Worm (Caenorhabditis elegans) whole organism, mixed stage, embryonic: Measurements from ENCODE around the gene hpo-10.

ENCODE experiments used
- bed-3 ChIP-seq: fragments of 200-800 bp; sonication (Bioruptor generic); optimal IDR thresholded peaks from 3 replicates; lab custom pipeline; 2018; ENCODE audit warnings: mild to moderate bottlenecking, missing genetic modification characterization, moderate library complexity, missing compliant biosample characterization
- blmp-1 ChIP-seq: fragments of 150-350 bp; optimal IDR thresholded peaks from 2 replicates; lab custom pipeline; 2014; ENCODE audit warnings: missing biosample characterization, missing genetic modification characterization
- ceh-39 ChIP-seq: fragments of 150-350 bp; optimal IDR thresholded peaks from 2 replicates; lab custom pipeline; 2014; ENCODE audit warnings: missing biosample characterization, missing genetic modification characterization
- ceh-43 ChIP-seq: fragments of 200-800 bp; sonication (Bioruptor generic); optimal IDR thresholded peaks from 2 replicates; lab custom pipeline; 2018; ENCODE audit warnings: mild to moderate bottlenecking, missing genetic modification characterization, moderate library complexity, missing compliant biosample characterization
- ceh-83 ChIP-seq: fragments of 200-800 bp; sonication (Bioruptor generic); optimal IDR thresholded peaks from 2 replicates; lab custom pipeline; 2018; ENCODE audit warnings: mild to moderate bottlenecking, missing genetic modification characterization, missing compliant biosample characterization
- ces-1 ChIP-seq: fragments of 150-350 bp; optimal IDR thresholded peaks from 2 replicates; lab custom pipeline; 2014; ENCODE audit warnings: missing biosample characterization, missing genetic modification reagents, missing genetic modification characterization
- cnd-1 ChIP-seq: fragments of 200-800 bp; sonication (Bioruptor generic); optimal IDR thresholded peaks from 2 replicates; lab custom pipeline; 2018; ENCODE audit warnings: mild to moderate bottlenecking, missing genetic modification characterization, missing compliant biosample characterization
- elt-3 ChIP-seq: fragments of 150-350 bp; optimal IDR thresholded peaks from 2 replicates; lab custom pipeline; 2014; ENCODE audit warnings: missing biosample characterization, missing genetic modification characterization
- flh-1 ChIP-seq: fragments of 200-800 bp; sonication (Bioruptor generic); optimal IDR thresholded peaks from 2 replicates; lab custom pipeline; 2018; ENCODE audit warnings: mild to moderate bottlenecking, missing genetic modification characterization, moderate library complexity, missing compliant biosample characterization
- ham-2 ChIP-seq: fragments of 200-800 bp; sonication (Bioruptor generic); optimal IDR thresholded peaks from 2 replicates; lab custom pipeline; 2018; ENCODE audit warnings: mild to moderate bottlenecking, missing genetic modification characterization, missing compliant biosample characterization
- hlh-1 ChIP-seq: fragments of 150-350 bp; optimal IDR thresholded peaks from 2 replicates; lab custom pipeline; 2014; ENCODE audit warnings: missing biosample characterization, missing genetic modification reagents, missing genetic modification characterization
- lin-13 ChIP-seq: fragments of 150-350 bp; optimal IDR thresholded peaks from 2 replicates; lab custom pipeline; 2014; ENCODE audit warnings: missing biosample characterization, missing genetic modification characterization
- lin-32 ChIP-seq: fragments of 200-800 bp; sonication (Bioruptor generic); optimal IDR thresholded peaks from 2 replicates; lab custom pipeline; 2018; ENCODE audit warnings: mild to moderate bottlenecking, missing genetic modification characterization, missing compliant biosample characterization
- lsy-2 ChIP-seq: fragments of 150-350 bp; optimal IDR thresholded peaks from 2 replicates; lab custom pipeline; 2014; ENCODE audit warnings: missing biosample characterization, missing genetic modification characterization
- mep-1 ChIP-seq: fragments of 150-350 bp; optimal IDR thresholded peaks from 2 replicates; lab custom pipeline; 2017; ENCODE audit warnings: missing biosample characterization, missing genetic modification reagents, missing genetic modification characterization, inconsistent platforms
- nhr-12 ChIP-seq: fragments of 150-350 bp; optimal IDR thresholded peaks from 2 replicates; lab custom pipeline; 2014; ENCODE audit warnings: missing biosample characterization, missing genetic modification characterization
- nhr-2 ChIP-seq: fragments of 150-350 bp; optimal IDR thresholded peaks from 2 replicates; lab custom pipeline; 2014; ENCODE audit warnings: missing biosample characterization, missing genetic modification characterization
- nhr-237 ChIP-seq: fragments of 150-350 bp; optimal IDR thresholded peaks from 2 replicates; lab custom pipeline; 2014; ENCODE audit warnings: missing biosample characterization, missing genetic modification characterization
- nhr-28 ChIP-seq: fragments of 150-350 bp; optimal IDR thresholded peaks from 2 replicates; lab custom pipeline; 2014; ENCODE audit warnings: missing biosample characterization, missing genetic modification characterization
- nhr-76 ChIP-seq: sonication (generic microtip); optimal IDR thresholded peaks from 2 replicates; lab custom pipeline; 2017; ENCODE audit warnings: missing biosample characterization, missing genetic modification characterization
- pha-4 ChIP-seq: fragments of 150-350 bp; optimal IDR thresholded peaks from 2 replicates; lab custom pipeline; 2018; ENCODE audit warnings: missing biosample characterization, missing genetic modification reagents, missing genetic modification characterization
- sem-2 ChIP-seq: fragments of 200-800 bp; sonication (Bioruptor generic); optimal IDR thresholded peaks from 2 replicates; lab custom pipeline; 2018; ENCODE audit warnings: mild to moderate bottlenecking, missing genetic modification characterization, missing compliant biosample characterization
- snpc-4 ChIP-seq: fragments of 150-350 bp; optimal IDR thresholded peaks from 2 replicates; lab custom pipeline; 2014; ENCODE audit warnings: missing biosample characterization, missing genetic modification characterization
- sptf-1 ChIP-seq: sonication (generic microtip); optimal IDR thresholded peaks from 2 replicates; lab custom pipeline; 2017; ENCODE audit warnings: mild to moderate bottlenecking, missing genetic modification characterization, moderate library complexity, missing compliant biosample characterization
- tbx-8 ChIP-seq: fragments of 200-800 bp; sonication (Bioruptor generic); optimal IDR thresholded peaks from 2 replicates; lab custom pipeline; 2018; ENCODE audit warnings: mild to moderate bottlenecking, missing genetic modification characterization, moderate library complexity, missing compliant biosample characterization
- unc-120 ChIP-seq: sonication (generic microtip); optimal IDR thresholded peaks from 2 replicates; lab custom pipeline; 2017; ENCODE audit warnings: missing genetic modification characterization, missing compliant biosample characterization; ENCODE audit not compliant: poor library complexity, severe bottlenecking
- unc-39 ChIP-seq: fragments of 150-350 bp; optimal IDR thresholded peaks from 2 replicates; lab custom pipeline; 2014; ENCODE audit warnings: missing biosample characterization, missing genetic modification characterization
- zip-8 ChIP-seq: fragments of 150-350 bp; optimal IDR thresholded peaks from 2 replicates; lab custom pipeline; 2014; ENCODE audit warnings: missing biosample characterization, missing genetic modification characterization
- ztf-11 ChIP-seq: fragments of 150-350 bp; optimal IDR thresholded peaks from 2 replicates; lab custom pipeline; 2014; ENCODE audit warnings: missing biosample characterization, missing genetic modification characterization

Gene hpo-10

DNA sequence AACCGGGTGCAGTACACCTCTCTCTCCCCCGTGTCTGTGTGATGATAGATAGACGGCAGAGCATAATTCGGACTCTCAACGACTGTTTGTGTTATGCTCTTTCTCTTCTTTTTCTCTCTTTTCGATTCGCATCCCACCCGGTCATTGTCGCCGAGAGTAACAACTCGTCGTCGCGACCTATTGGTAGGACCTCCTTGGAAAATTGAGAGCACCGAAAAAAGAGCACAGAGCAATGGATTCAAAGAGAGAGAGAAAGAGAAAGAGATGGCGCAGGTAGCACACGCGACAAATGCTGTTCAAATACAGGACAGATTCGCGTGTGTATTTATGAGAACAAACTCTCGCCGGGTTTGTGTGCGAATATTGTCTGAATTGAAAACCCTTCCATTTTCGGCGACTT is 35.6 kb upstream of the hpo-10 start:
- TF ChIP-seq blmp-1 (tag; lab: Kevin White, UChicago) (no peak), unc-39 (tag; lab: Kevin White, UChicago) (no peak), tbx-8 (GFP tag; lab: Kevin White, UChicago) (no peak), flh-1 (GFP tag; lab: Kevin White, UChicago) (no peak), bed-3 (GFP tag; lab: Kevin White, UChicago) (no peak), elt-3 (tag; lab: Kevin White, UChicago) (no peak), lin-32 (GFP tag; lab: Kevin White, UChicago) (no peak), mep-1 (no peak), snpc-4 (tag; lab: Kevin White, UChicago) (no peak), ztf-11 (tag; lab: Kevin White, UChicago) (no peak), nhr-12 (tag; lab: Kevin White, UChicago) (no peak), ces-1 (no peak), ham-2 (no peak), hlh-1 (tag; lab: Kevin White, UChicago) (no peak), cnd-1 (tag; lab: Kevin White, UChicago) (no peak), zip-8 (tag; lab: Kevin White, UChicago) (no peak), pha-4 (tag; lab: Kevin White, UChicago) (no peak), sptf-1 (no peak), lin-13 (no peak), ceh-39 (tag; lab: Kevin White, UChicago) (no peak)

DNA sequence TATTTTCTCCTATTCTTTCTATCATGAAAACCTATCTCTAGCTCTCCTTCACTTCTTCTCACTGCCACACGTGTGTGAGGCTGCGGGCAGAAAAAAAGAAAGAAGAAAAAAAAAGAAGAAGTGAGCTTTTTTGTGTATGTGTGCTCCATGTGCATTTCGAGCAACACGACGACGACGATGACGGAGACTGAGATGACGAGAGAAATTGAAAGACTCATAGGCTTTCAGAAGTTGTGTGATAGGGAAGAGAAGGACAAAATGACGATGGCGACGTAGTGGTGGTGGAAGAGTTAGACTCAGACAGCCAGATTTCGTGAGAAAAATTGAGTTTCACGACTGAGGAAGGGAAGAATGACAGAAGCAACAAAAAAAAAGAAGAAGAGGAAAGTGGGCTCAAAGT is 33.8 kb upstream of the hpo-10 start:
- TF ChIP-seq nhr-28 (tag; lab: Kevin White, UChicago) (no peak), ces-1 (peak; percentile 85), ham-2 (no peak)

DNA sequence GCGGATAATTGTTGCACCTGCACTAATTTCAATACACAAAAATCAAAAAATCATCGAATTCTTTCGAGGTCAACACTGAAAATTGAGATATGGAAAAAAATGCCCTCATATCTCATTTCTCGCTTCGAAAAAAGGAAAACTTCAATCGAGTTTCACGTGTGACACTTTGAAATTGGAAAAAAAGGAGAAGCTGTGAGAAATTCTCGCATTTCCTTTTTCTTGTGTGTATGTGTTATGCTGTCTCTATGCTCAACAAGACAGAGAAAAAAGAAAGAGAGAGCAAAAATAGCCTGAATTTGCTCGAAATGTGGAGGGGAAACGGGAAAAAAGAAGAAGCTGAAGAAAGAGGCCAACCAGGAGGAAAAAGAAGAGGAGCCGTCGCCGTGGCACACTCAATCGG is 32.9 kb upstream of the hpo-10 start:
- TF ChIP-seq ces-1 (peak; percentile 39), unc-39 (tag; lab: Kevin White, UChicago) (no peak)

DNA sequence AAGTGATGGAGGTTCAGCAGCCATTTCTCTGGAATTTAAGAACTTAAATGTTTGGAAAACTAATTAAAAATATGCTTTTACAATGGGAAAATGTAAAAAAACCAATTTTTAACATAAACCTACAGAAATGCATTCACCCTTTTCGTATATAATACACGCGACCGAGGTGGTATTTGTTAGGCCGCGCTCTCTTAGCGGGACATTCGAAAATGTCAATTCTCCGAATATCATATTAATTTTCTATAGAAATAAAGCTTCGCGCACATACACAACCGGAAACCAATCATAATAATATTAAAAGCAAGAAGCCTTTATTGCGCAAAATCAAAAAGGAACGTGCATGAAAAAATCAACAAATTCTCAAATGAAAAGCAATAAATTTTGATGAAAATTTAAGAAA is 26.0 kb upstream of the hpo-10 start, which contains the start of gene ddx-23:
Gene ddx-23 (minus strand): TSS at position 30 of the 400 bp plus-strand sequence.
- TF ChIP-seq blmp-1 (tag; lab: Kevin White, UChicago) (no peak), ztf-11 (tag; lab: Kevin White, UChicago) (no peak), nhr-28 (tag; lab: Kevin White, UChicago) (no peak), tbx-8 (GFP tag; lab: Kevin White, UChicago) (no peak), lin-32 (GFP tag; lab: Kevin White, UChicago) (no peak), ces-1 (peak; percentile 57), nhr-2 (tag; lab: Kevin White, UChicago) (no peak), lin-13 (no peak)

DNA sequence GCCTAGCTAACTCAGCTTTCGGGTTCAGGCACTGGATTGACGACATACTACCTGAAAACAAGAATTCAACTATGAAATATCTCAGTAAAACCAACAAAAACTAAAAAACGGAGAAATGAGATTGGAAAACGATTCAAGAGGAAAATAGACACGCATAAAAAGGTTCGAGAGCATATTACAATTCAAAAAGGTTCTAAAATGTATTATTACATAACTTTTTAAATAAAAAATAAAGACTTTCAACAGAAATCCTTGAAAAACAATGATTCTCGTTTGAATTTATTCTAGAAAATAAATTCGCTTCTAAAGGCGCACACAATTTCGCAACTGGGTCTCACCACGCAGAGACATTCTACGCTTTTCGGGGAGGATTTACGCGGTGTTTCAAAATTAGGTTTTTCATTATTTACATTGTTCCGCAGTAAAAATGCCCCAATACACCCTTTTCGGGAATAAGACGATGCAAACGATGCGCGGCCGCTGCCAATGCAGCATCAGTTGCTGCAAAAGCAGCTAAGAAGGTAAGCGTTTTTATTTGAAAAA is 23.6 kb upstream of the hpo-10 start, which contains the start of the genes cct-6 and alh-9:
Gene cct-6 (minus strand): TSS at position 51 of the 543 bp plus-strand sequence.
Gene alh-9 (plus strand): TSS at position 382 of the 543 bp plus-strand sequence.
- TF ChIP-seq ces-1 (peak; percentile 84), hlh-1 (tag; lab: Kevin White, UChicago) (peak; percentile 49), unc-120 (peak; percentile 80), nhr-76 (tag; lab: Kevin White, UChicago) (no peak), lsy-2 (tag; lab: Kevin White, UChicago) (peak; percentile 83), zip-8 (tag; lab: Kevin White, UChicago) (no peak), ceh-43 (GFP tag; lab: Kevin White, UChicago) (no peak), lin-13 (peak; percentile 60), nhr-237 (tag; lab: Kevin White, UChicago) (peak; percentile 75), nhr-28 (tag; lab: Kevin White, UChicago) (no peak), ceh-39 (tag; lab: Kevin White, UChicago) (peak; percentile 44), nhr-2 (tag; lab: Kevin White, UChicago) (no peak), blmp-1 (tag; lab: Kevin White, UChicago) (no peak), flh-1 (GFP tag; lab: Kevin White, UChicago) (no peak), pha-4 (tag; lab: Kevin White, UChicago) (peak; percentile 87), ceh-83 (GFP tag; lab: Kevin White, UChicago) (no peak), sem-2 (GFP tag; lab: Kevin White, UChicago) (no peak), sptf-1 (no peak), mep-1 (peak; percentile 89)

DNA sequence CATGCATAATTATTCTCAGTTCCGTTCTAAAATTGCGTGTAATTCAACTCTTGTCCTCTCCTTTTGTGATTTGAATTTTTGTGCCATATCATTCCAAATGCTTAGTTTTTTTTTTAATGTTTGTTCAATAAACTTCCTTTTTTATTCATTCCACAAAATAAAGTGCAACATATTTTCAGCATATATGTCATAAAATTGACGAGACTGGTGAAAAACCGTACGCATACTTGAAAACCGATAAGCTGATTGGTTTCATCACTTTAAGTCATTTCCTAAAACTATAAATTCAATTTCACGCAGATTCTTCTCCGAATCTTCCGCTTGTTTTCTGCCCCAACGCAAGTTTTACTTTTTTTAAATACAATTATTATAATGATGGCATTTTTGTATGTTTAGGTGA is 20.3 kb upstream of the hpo-10 start, which contains the start of gene dpf-4:
Gene dpf-4 (plus strand): TSS at position 301 of the 400 bp plus-strand sequence.
- TF ChIP-seq tbx-8 (GFP tag; lab: Kevin White, UChicago), result no peak
- TF ChIP-seq cnd-1 (tag; lab: Kevin White, UChicago), result no peak
- TF ChIP-seq sem-2 (GFP tag; lab: Kevin White, UChicago), result no peak
- TF ChIP-seq, all 35 proteins: peak for 0
